Worm (Caenorhabditis elegans) whole organism, L2 larva: ENCODE measurements around the gene abu-14.

Experiments used
- C34F6.9 ChIP-seq: fragments of 150-350 bp; optimal IDR thresholded peaks from 2 replicates; lab custom pipeline; 2014; ENCODE audit warnings: missing biosample characterization, missing genetic modification characterization
- ZK546.5 ChIP-seq: sonication (generic microtip); optimal IDR thresholded peaks from 2 replicates; lab custom pipeline; 2017; ENCODE audit warnings: missing biosample characterization, missing genetic modification characterization
- blmp-1 ChIP-seq: sonication (generic microtip); optimal IDR thresholded peaks from 2 replicates; lab custom pipeline; 2017; ENCODE audit warnings: missing genetic modification characterization, mild to moderate bottlenecking, missing compliant biosample characterization, antibody characterized with exemption, moderate library complexity; ENCODE audit not compliant: insufficient read depth
- ceh-82 ChIP-seq: fragments of 150-350 bp; optimal IDR thresholded peaks from 2 replicates; lab custom pipeline; 2014; ENCODE audit warnings: missing biosample characterization, missing genetic modification characterization
- crh-2 ChIP-seq: sonication (generic microtip); optimal IDR thresholded peaks from 2 replicates; lab custom pipeline; 2017; ENCODE audit warnings: missing biosample characterization, missing genetic modification characterization
- fos-1 ChIP-seq: fragments of 150-350 bp; optimal IDR thresholded peaks from 2 replicates; lab custom pipeline; 2014; ENCODE audit warnings: missing biosample characterization, missing genetic modification characterization
- gmeb-1 ChIP-seq: fragments of 150-350 bp; optimal IDR thresholded peaks from 2 replicates; lab custom pipeline; 2014; ENCODE audit warnings: missing biosample characterization, missing genetic modification characterization
- lsy-2 ChIP-seq, 2 experiments: fragments of 150-350 bp in 1 of 2; sonication (generic microtip) in 1 of 2; optimal IDR thresholded peaks; 2 replicates each; lab custom pipeline; 2014 to 2017; ENCODE audit warnings: missing biosample characterization in 2 of 2, missing genetic modification characterization in 2 of 2
- nhr-11 ChIP-seq: fragments of 150-350 bp; optimal IDR thresholded peaks from 2 replicates; lab custom pipeline; 2014; ENCODE audit warnings: missing biosample characterization, missing genetic modification characterization
- nhr-129 ChIP-seq: fragments of 150-350 bp; optimal IDR thresholded peaks from 2 replicates; lab custom pipeline; 2014; ENCODE audit warnings: missing biosample characterization, missing genetic modification characterization
- nhr-21 ChIP-seq: fragments of 150-350 bp; optimal IDR thresholded peaks from 2 replicates; lab custom pipeline; 2014; ENCODE audit warnings: missing biosample characterization, missing genetic modification characterization
- nhr-25 ChIP-seq: fragments of 150-350 bp; sonication (generic microtip); optimal IDR thresholded peaks from 3 replicates; lab custom pipeline; 2014; ENCODE audit warnings: missing biosample characterization, missing genetic modification characterization
- sma-9 ChIP-seq, 2 experiments: fragments of 150-350 bp in 1 of 2; sonication (generic microtip) in 1 of 2; optimal IDR thresholded peaks; 2 replicates each; lab custom pipeline; 2014 to 2016; ENCODE audit warnings: missing genetic modification characterization in 2 of 2, mild to moderate bottlenecking in 1 of 2, missing biosample characterization in 1 of 2, missing compliant biosample characterization in 1 of 2, missing genetic modification reagents in 1 of 2, moderate library complexity in 1 of 2
- unc-39 ChIP-seq: fragments of 150-350 bp; optimal IDR thresholded peaks from 2 replicates; lab custom pipeline; 2014; ENCODE audit warnings: missing biosample characterization, missing genetic modification characterization
- unc-55 ChIP-seq: fragments of 150-350 bp; sonication (generic microtip); optimal IDR thresholded peaks from 3 replicates; lab custom pipeline; 2014; ENCODE audit warnings: missing biosample characterization, missing genetic modification reagents, missing genetic modification characterization

The abu-14 gene

DNA sequence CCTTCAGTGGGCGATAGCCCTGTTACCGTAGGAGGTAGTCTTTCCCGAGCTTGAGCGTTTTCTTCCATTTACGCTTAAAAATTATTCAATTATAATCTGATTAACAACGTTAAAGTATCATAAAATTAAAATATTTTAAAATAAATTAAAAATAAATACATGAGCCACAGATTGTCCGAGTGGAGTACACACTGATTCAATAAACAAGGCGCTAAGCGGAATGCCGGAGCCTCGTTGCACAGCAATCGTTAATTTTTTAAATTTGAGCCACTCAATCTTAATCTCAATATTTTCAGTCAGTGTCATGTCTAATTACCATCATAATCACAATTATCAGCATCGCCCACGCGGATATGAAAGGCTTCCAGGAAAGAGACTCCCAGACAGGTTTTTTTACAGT, 49.9 kb downstream of the abu-14 start, which contains the start of the genes sec-5 and pir-1:
sec-5 (minus strand) TSS at position 73 of the 400 bp plus-strand sequence.
pir-1 (plus strand) TSS at position 221 of the 400 bp plus-strand sequence.
- TF ChIP-seq C34F6.9 (tag; lab: Kevin White, UChicago) = peak; percentile 53
- TF ChIP-seq nhr-25 (tag; lab: Kevin White, UChicago) = peak; percentile 35
- peak; percentile 41 for TF ChIP-seq gmeb-1 (tag; lab: Kevin White, UChicago)
- TF ChIP-seq ceh-82 (tag; lab: Kevin White, UChicago) = no peak
- peak; percentile 18 to 71 for TF ChIP-seq lsy-2 (tag; optimal IDR thresholded peaks at IDR 0.05; lab: Kevin White, UChicago)
- TF ChIP-seq fos-1 (tag; lab: Kevin White, UChicago) = peak; percentile 33
- TF ChIP-seq ZK546.5 (tag; lab: Kevin White, UChicago) = no peak
- TF ChIP-seq sma-9 (GFP tag; optimal IDR thresholded peaks at IDR 0.05; lab: Kevin White, UChicago) = peak; percentile 5
- TF ChIP-seq sma-9 (tag; optimal IDR thresholded peaks at IDR 0.05; lab: Kevin White, UChicago) = no peak
- TF ChIP-seq unc-55 (GFP tag; lab: Kevin White, UChicago) = peak; percentile 72

- no peak for TF ChIP-seq nhr-21 (tag; lab: Kevin White, UChicago)
- no peak for TF ChIP-seq nhr-129 (tag; lab: Kevin White, UChicago)
- TF ChIP-seq unc-39 (tag; lab: Kevin White, UChicago) = no peak
- no peak for TF ChIP-seq crh-2 (tag; lab: Kevin White, UChicago)
- no peak for TF ChIP-seq blmp-1 (tag; lab: Kevin White, UChicago)
- TF ChIP-seq nhr-11 (tag; lab: Kevin White, UChicago) = no peak
Observed at ce11 chrII:9176523-9176922, 50.5 kb downstream of the abu-14 start.
